Worm (Caenorhabditis elegans): ENCODE results near the gene Y25C1A.2.

Gene Y25C1A.2

ce11 chrII:3156749-3157148 is 44.3 kb downstream of the Y25C1A.2 start, which contains the start of gene sri-33:
Gene sri-33, minus strand, starts transcription at chrII:3156849.
- no peak for TF ChIP-seq ceh-83 (GFP tag; optimal IDR thresholded peaks at IDR 0.05)
- TF ChIP-seq unc-39 (tag; optimal IDR thresholded peaks at IDR 0.05), result no peak
- no peak for TF ChIP-seq ceh-43 (GFP tag; optimal IDR thresholded peaks at IDR 0.05)
- no peak for TF ChIP-seq flh-1 (GFP tag; optimal IDR thresholded peaks at IDR 0.05)
- no peak for TF ChIP-seq blmp-1 (tag; optimal IDR thresholded peaks at IDR 0.05)
- TF ChIP-seq mls-2 (tag; optimal IDR thresholded peaks at IDR 0.05), result no peak
- no peak for TF ChIP-seq ham-2 (GFP tag; optimal IDR thresholded peaks at IDR 0.05)
- no peak for TF ChIP-seq drap-1 (GFP tag; optimal IDR thresholded peaks at IDR 0.05)
- TF ChIP-seq snpc-4 (tag; optimal IDR thresholded peaks at IDR 0.05), result no peak
- TF ChIP-seq ceh-39 (tag; optimal IDR thresholded peaks at IDR 0.05), result no peak
- no peak for TF ChIP-seq unc-62 (GFP tag; optimal IDR thresholded peaks at IDR 0.05)
- no peak for TF ChIP-seq elt-1 (tag; optimal IDR thresholded peaks at IDR 0.05; ENCODE audit: borderline replicate concordance, insufficient read depth)
- no peak for TF ChIP-seq ztf-11 (tag; optimal IDR thresholded peaks at IDR 0.05)
- TF ChIP-seq sptf-1 (tag; optimal IDR thresholded peaks at IDR 0.05), result no peak
- TF ChIP-seq cnd-1 (tag; optimal IDR thresholded peaks at IDR 0.05), result no peak
- no peak for TF ChIP-seq nhr-28 (tag; optimal IDR thresholded peaks at IDR 0.05)

DNA sequence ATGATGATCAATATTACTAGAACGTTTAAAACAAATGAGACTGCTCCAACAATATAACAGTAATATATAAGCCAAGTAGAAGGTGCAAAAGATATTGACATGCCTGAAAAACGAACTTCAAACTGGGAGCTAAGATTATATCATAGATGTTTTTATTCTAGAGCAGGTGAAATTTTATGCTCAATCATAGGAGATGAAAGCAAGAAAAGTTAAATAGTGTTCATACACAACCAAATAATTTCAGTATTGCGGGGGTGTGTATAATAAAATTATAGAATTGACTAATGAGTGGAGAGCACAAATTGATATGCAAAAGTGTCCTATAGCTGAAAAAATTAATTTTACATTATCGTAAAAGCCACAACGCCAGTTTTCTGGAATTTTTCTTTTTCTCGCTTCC is 46.6 kb downstream of the Y25C1A.2 start, which contains the start of gene sri-34:
TSS of gene sri-34 (minus strand) at position 101 of the 400 bp plus-strand sequence.
- TF ChIP-seq nhr-237 (tag; optimal IDR thresholded peaks at IDR 0.05), result no peak
- no peak for TF ChIP-seq pha-4 (tag; optimal IDR thresholded peaks at IDR 0.05)
- no peak for TF ChIP-seq cnd-1 (tag; optimal IDR thresholded peaks at IDR 0.05)
- no peak for TF ChIP-seq flh-1 (GFP tag; optimal IDR thresholded peaks at IDR 0.05)
- TF ChIP-seq unc-39 (tag; optimal IDR thresholded peaks at IDR 0.05), result no peak
- no peak for TF ChIP-seq mep-1 (tag; optimal IDR thresholded peaks at IDR 0.05)
- TF ChIP-seq ceh-43 (GFP tag; optimal IDR thresholded peaks at IDR 0.05), result no peak
- no peak for TF ChIP-seq ztf-11 (tag; optimal IDR thresholded peaks at IDR 0.05)
- no peak for TF ChIP-seq hlh-1 (tag; optimal IDR thresholded peaks at IDR 0.05)
- TF ChIP-seq blmp-1 (tag; optimal IDR thresholded peaks at IDR 0.05), result no peak
- no peak for TF ChIP-seq elt-1 (tag; optimal IDR thresholded peaks at IDR 0.05; ENCODE audit: borderline replicate concordance, insufficient read depth)
- TF ChIP-seq mab-5 (tag; optimal IDR thresholded peaks at IDR 0.05), result no peak
- TF ChIP-seq sem-2 (GFP tag; optimal IDR thresholded peaks at IDR 0.05), result no peak

All from whole organism, mixed stage, embryonic.